Fruit fly (Drosophila melanogaster): ENCODE results near the gene ttm2.

ttm2 gene

DNA sequence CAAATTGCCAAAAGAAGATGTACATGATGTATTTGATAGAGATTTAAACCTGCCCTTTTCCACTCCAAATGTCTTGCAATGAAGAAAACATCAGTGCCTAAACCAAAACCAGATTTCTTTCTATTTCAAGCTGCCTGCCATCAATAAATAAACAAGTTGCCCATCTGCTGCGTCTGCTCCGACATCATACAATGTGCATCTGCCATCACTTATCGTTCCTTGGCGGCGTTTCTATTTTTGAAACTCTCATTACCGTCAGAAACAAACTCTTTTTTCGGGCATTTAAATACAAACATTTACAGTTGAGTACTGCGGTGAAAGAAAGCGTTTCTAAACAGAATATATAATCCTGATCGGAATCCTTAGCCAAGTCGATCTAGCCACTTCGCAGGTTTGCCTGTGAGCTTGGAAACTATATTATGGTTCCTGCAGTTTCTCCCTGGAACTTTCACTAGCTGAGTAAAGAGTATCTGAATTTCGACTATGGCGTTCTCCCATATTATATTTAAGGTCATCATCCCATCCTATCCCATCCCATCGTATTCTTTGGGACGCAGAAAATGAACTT lies 20.0 kb downstream of the ttm2 start (continued):
- no peak for TF ChIP-seq Oaz (GFP tag; IDR thresholded peaks at IDR 0.05)
- peak; percentile 72 for TF ChIP-seq CG2712 (tag; optimal IDR thresholded peaks at IDR 0.05)
- TF ChIP-seq chinmo (GFP tag; IDR thresholded peaks at IDR 0.05; ENCODE audit: partially characterized antibody) = 0 out of 4 replicates have a peak, but pooled peaks have one; percentile 63
- TF ChIP-seq fd96Cb (tag; optimal IDR thresholded peaks at IDR 0.05) = no peak
- TF ChIP-seq org-1 (GFP tag; optimal IDR thresholded peaks at IDR 0.05) = no peak
- TF ChIP-seq CG11093 (GFP tag; IDR thresholded peaks at IDR 0.05) = 0 out of 3 replicates have a peak, but pooled peaks have one; percentile 29
- no peak for TF ChIP-seq CG8765 (GFP tag; IDR thresholded peaks at IDR 0.05)
- TF ChIP-seq Jarid2 (GFP tag; optimal IDR thresholded peaks at IDR 0.05) = no peak
- TF ChIP-seq CG17361 (GFP tag; IDR thresholded peaks at IDR 0.05) = peak; percentile 64
- TF ChIP-seq CG18764 (GFP tag; optimal IDR thresholded peaks at IDR 0.05) = peak; percentile 3
- no peak for TF ChIP-seq CG3995 (GFP tag; optimal IDR thresholded peaks at IDR 0.05)
- no peak for TF ChIP-seq gt (GFP tag; IDR thresholded peaks at IDR 0.05)
- no peak for TF ChIP-seq mld (GFP tag; IDR thresholded peaks at IDR 0.05; ENCODE audit: partially characterized antibody)
- no peak for TF ChIP-seq CG14014 (GFP tag; IDR thresholded peaks at IDR 0.05)
- TF ChIP-seq jing (GFP tag; optimal IDR thresholded peaks at IDR 0.05) = no peak
- TF ChIP-seq Abd-B (GFP tag; optimal IDR thresholded peaks at IDR 0.05) = no peak
- TF ChIP-seq stwl (tag; optimal IDR thresholded peaks at IDR 0.05) = no peak
- TF ChIP-seq D (optimal IDR thresholded peaks at IDR 0.05) = no peak
- peak; percentile 62 for TF ChIP-seq D (GFP tag; optimal IDR thresholded peaks at IDR 0.05)
- no peak for TF ChIP-seq CG16779 (GFP tag; IDR thresholded peaks at IDR 0.05)
- TF ChIP-seq dmrt11E (tag; optimal IDR thresholded peaks at IDR 0.05) = peak; percentile 79
- no peak for TF ChIP-seq peb (GFP tag; IDR thresholded peaks at IDR 0.05)
- TF ChIP-seq CHES-1-like (GFP tag; optimal IDR thresholded peaks at IDR 0.05) = peak; percentile 8
- TF ChIP-seq CG4730 (GFP tag; IDR thresholded peaks at IDR 0.05) = no peak
- no peak for TF ChIP-seq NK7.1 (GFP tag; optimal IDR thresholded peaks at IDR 0.05)
- TF ChIP-seq CG4282 (GFP tag; optimal IDR thresholded peaks at IDR 0.05) = no peak
- no peak for TF ChIP-seq Myb (GFP tag; optimal IDR thresholded peaks at IDR 0.05)
- no peak for TF ChIP-seq CG11247 (GFP tag; IDR thresholded peaks at IDR 0.05)
- no peak for TF ChIP-seq CG10462 (GFP tag; optimal IDR thresholded peaks at IDR 0.05)
- TF ChIP-seq Dek (tag; optimal IDR thresholded peaks at IDR 0.05) = no peak
- no peak for TF ChIP-seq schlank (tag; optimal IDR thresholded peaks at IDR 0.05)
- no peak for TF ChIP-seq CG7963 (GFP tag; IDR thresholded peaks at IDR 0.05; ENCODE audit: partially characterized antibody)
- no peak for TF ChIP-seq abd-A (tag; optimal IDR thresholded peaks at IDR 0.05)
- peak; percentile 15 for TF ChIP-seq PHDP (tag; optimal IDR thresholded peaks at IDR 0.05)
- no peak for TF ChIP-seq HLHmδ (GFP tag; optimal IDR thresholded peaks at IDR 0.05)
- TF ChIP-seq Hmx (GFP tag; optimal IDR thresholded peaks at IDR 0.05) = no peak
- TF ChIP-seq Gug (GFP tag; IDR thresholded peaks at IDR 0.05) = no peak; the same call in 3 of the 4 replicates
- TF ChIP-seq sug (tag; optimal IDR thresholded peaks at IDR 0.05) = no peak
- no peak for TF ChIP-seq CG7786 (GFP tag; optimal IDR thresholded peaks at IDR 0.05)
- TF ChIP-seq onecut (GFP tag; IDR thresholded peaks at IDR 0.05) = no peak
- no peak for TF ChIP-seq ranshi (GFP tag; IDR thresholded peaks at IDR 0.05)
- peak; percentile 47 for TF ChIP-seq Chrac-16 (GFP tag; optimal IDR thresholded peaks at IDR 0.05)
- no peak for TF ChIP-seq Lpt (GFP tag; optimal IDR thresholded peaks at IDR 0.05)
- TF ChIP-seq cato (GFP tag; optimal IDR thresholded peaks at IDR 0.05; ENCODE audit: borderline replicate concordance) = no peak
- no peak for TF ChIP-seq CG17359 (tag; optimal IDR thresholded peaks at IDR 0.05)
- TF ChIP-seq sc (optimal IDR thresholded peaks at IDR 0.05) = no peak
- peak; percentile 29 for TF ChIP-seq sc (GFP tag; optimal IDR thresholded peaks at IDR 0.05)
- no peak for TF ChIP-seq Hmr (GFP tag; optimal IDR thresholded peaks at IDR 0.05)
- no peak for TF ChIP-seq YL-1 (GFP tag; optimal IDR thresholded peaks at IDR 0.05)
- TF ChIP-seq corto (GFP tag; optimal IDR thresholded peaks at IDR 0.05) = no peak
- TF ChIP-seq prd (optimal IDR thresholded peaks at IDR 0.05) = no peak
- 0 out of 3 replicates have a peak, but pooled peaks have one; percentile 20 for TF ChIP-seq prd (GFP tag; IDR thresholded peaks at IDR 0.05)
